Worm (Caenorhabditis elegans) whole organism, L3 larva: ENCODE measurements around the gene inx-2.

Experiments used
- ZK546.5 ChIP-seq: sonication (generic microtip); optimal IDR thresholded peaks from 2 replicates; lab custom pipeline; 2017; ENCODE audit warnings: missing biosample characterization, missing genetic modification characterization
- aly-2 ChIP-seq: fragments of 150-350 bp; optimal IDR thresholded peaks from 2 replicates; lab custom pipeline; 2014; ENCODE audit warnings: missing biosample characterization, missing genetic modification characterization
- ama-1 ChIP-seq: fragments of 150-350 bp; optimal IDR thresholded peaks from 2 replicates; lab custom pipeline; 2018
- ceh-28 ChIP-seq: fragments of 150-350 bp; optimal IDR thresholded peaks from 2 replicates; lab custom pipeline; 2014; ENCODE audit warnings: missing biosample characterization, missing genetic modification reagents, missing genetic modification characterization
- ceh-9 ChIP-seq: sonication (generic microtip); optimal IDR thresholded peaks from 2 replicates; lab custom pipeline; 2018; ENCODE audit warnings: missing biosample characterization, missing genetic modification characterization
- egl-27 ChIP-seq: sonication (generic microtip); optimal IDR thresholded peaks from 4 replicates; lab custom pipeline; 2017; ENCODE audit warnings: missing biosample characterization, missing genetic modification reagents, missing genetic modification characterization
- egl-5 ChIP-seq: fragments of 150-350 bp; optimal IDR thresholded peaks from 2 replicates; lab custom pipeline; 2017; ENCODE audit warnings: missing biosample characterization, missing genetic modification reagents, missing genetic modification characterization, inconsistent platforms
- elt-1 ChIP-seq: fragments of 150-350 bp; optimal IDR thresholded peaks from 2 replicates; lab custom pipeline; 2014; ENCODE audit warnings: missing biosample characterization, missing genetic modification characterization
- elt-2 ChIP-seq: sonication (generic microtip); optimal IDR thresholded peaks from 2 replicates; lab custom pipeline; 2016; ENCODE audit warnings: missing genetic modification reagents, mild to moderate bottlenecking, missing genetic modification characterization, missing compliant biosample characterization
- fkh-2 ChIP-seq: fragments of 150-350 bp; optimal IDR thresholded peaks from 2 replicates; lab custom pipeline; 2014; ENCODE audit warnings: missing biosample characterization, missing genetic modification reagents, missing genetic modification characterization
- fos-1 ChIP-seq: fragments of 150-350 bp; optimal IDR thresholded peaks from 2 replicates; lab custom pipeline; 2014; ENCODE audit warnings: missing biosample characterization, missing genetic modification characterization
- hmg-11 ChIP-seq: sonication (generic microtip); optimal IDR thresholded peaks from 2 replicates; lab custom pipeline; 2016; ENCODE audit warnings: missing genetic modification characterization, missing compliant biosample characterization
- jun-1 ChIP-seq: fragments of 150-350 bp; optimal IDR thresholded peaks from 2 replicates; lab custom pipeline; 2014; ENCODE audit warnings: missing biosample characterization, missing genetic modification reagents, missing genetic modification characterization
- lin-15B ChIP-seq: fragments of 150-350 bp; optimal IDR thresholded peaks from 2 replicates; lab custom pipeline; 2014; ENCODE audit warnings: missing biosample characterization, missing genetic modification characterization
- lin-39 ChIP-seq: fragments of 150-350 bp; optimal IDR thresholded peaks from 2 replicates; lab custom pipeline; 2018; ENCODE audit warnings: missing biosample characterization, missing genetic modification reagents, missing genetic modification characterization
- lsy-12 ChIP-seq: sonication (generic microtip); optimal IDR thresholded peaks from 2 replicates; lab custom pipeline; 2016; ENCODE audit warnings: mild to moderate bottlenecking, missing genetic modification characterization, missing compliant biosample characterization
- mml-1 ChIP-seq: fragments of 150-350 bp; sonication (generic microtip); optimal IDR thresholded peaks from 3 replicates; lab custom pipeline; 2014; ENCODE audit warnings: missing biosample characterization, missing genetic modification characterization
- nfya-1 ChIP-seq: sonication (generic microtip); optimal IDR thresholded peaks from 2 replicates; lab custom pipeline; 2017; ENCODE audit warnings: missing genetic modification characterization, mild to moderate bottlenecking, missing compliant biosample characterization, antibody characterized with exemption, moderate library complexity; ENCODE audit not compliant: insufficient read depth
- nhr-12 ChIP-seq: fragments of 150-350 bp; optimal IDR thresholded peaks from 2 replicates; lab custom pipeline; 2014; ENCODE audit warnings: missing biosample characterization, missing genetic modification characterization
- nhr-23 ChIP-seq: fragments of 150-350 bp; optimal IDR thresholded peaks from 2 replicates; lab custom pipeline; 2014; ENCODE audit warnings: missing biosample characterization, missing genetic modification reagents, missing genetic modification characterization
- nhr-25 ChIP-seq: sonication (generic microtip); optimal IDR thresholded peaks from 2 replicates; lab custom pipeline; 2017; ENCODE audit warnings: missing biosample characterization, missing genetic modification characterization
- nhr-28 ChIP-seq: fragments of 150-350 bp; optimal IDR thresholded peaks from 2 replicates; lab custom pipeline; 2014; ENCODE audit warnings: missing biosample characterization, missing genetic modification characterization
- nhr-43 ChIP-seq: sonication (generic microtip); optimal IDR thresholded peaks from 2 replicates; lab custom pipeline; 2016; ENCODE audit warnings: mild to moderate bottlenecking, missing genetic modification characterization, missing compliant biosample characterization; ENCODE audit not compliant: poor library complexity, severe bottlenecking
- nhr-76 ChIP-seq: fragments of 150-350 bp; sonication (generic microtip); optimal IDR thresholded peaks from 5 replicates; lab custom pipeline; 2014; ENCODE audit warnings: missing biosample characterization, missing genetic modification characterization
- nhr-77 ChIP-seq: fragments of 150-350 bp; optimal IDR thresholded peaks from 2 replicates; lab custom pipeline; 2014; ENCODE audit warnings: missing biosample characterization, missing genetic modification characterization
- pha-4 ChIP-seq: fragments of 150-350 bp; optimal IDR thresholded peaks from 2 replicates; lab custom pipeline; 2014; ENCODE audit warnings: missing biosample characterization, missing genetic modification reagents, missing genetic modification characterization
- pqm-1 ChIP-seq: fragments of 150-350 bp; optimal IDR thresholded peaks from 2 replicates; lab custom pipeline; 2017; ENCODE audit warnings: missing biosample characterization, missing genetic modification characterization, inconsistent platforms
- sea-2 ChIP-seq: fragments of 150-350 bp; sonication (generic microtip); optimal IDR thresholded peaks from 4 replicates; lab custom pipeline; 2014; ENCODE audit warnings: missing biosample characterization, missing genetic modification reagents, missing genetic modification characterization
- unc-39 ChIP-seq: sonication (generic microtip); optimal IDR thresholded peaks from 4 replicates; lab custom pipeline; 2017; ENCODE audit warnings: missing biosample characterization, missing genetic modification characterization
- zag-1 ChIP-seq: fragments of 150-350 bp; optimal IDR thresholded peaks from 2 replicates; lab custom pipeline; 2014; ENCODE audit warnings: missing biosample characterization, missing genetic modification characterization
- ztf-11 ChIP-seq: fragments of 150-350 bp; optimal IDR thresholded peaks from 2 replicates; lab custom pipeline; 2014; ENCODE audit warnings: missing biosample characterization, missing genetic modification characterization

Gene inx-2

ce11 chrX:11324240-11324639 is 27.7 kb upstream of the inx-2 start, which contains the start of gene asm-2:
asm-2 (minus strand) TSS chrX:11324251.
- TF ChIP-seq elt-2 (tag; lab: Kevin White, UChicago) (peak; percentile 91), pqm-1 (peak; percentile 89), hmg-11 (no peak), aly-2 (tag; lab: Kevin White, UChicago) (no peak)
- TF ChIP-seq, all 47 proteins: peak for 2

- no peak for TF ChIP-seq lin-39 (tag; lab: Kevin White, UChicago)
- TF ChIP-seq lsy-12 (tag; lab: Kevin White, UChicago) = no peak
- no peak for TF ChIP-seq nhr-12 (tag; lab: Kevin White, UChicago)
- no peak for TF ChIP-seq mml-1
- no peak for TF ChIP-seq aly-2 (tag; lab: Kevin White, UChicago)
- TF ChIP-seq nhr-76 (tag; lab: Kevin White, UChicago) = no peak
- peak; percentile 66 for TF ChIP-seq elt-2 (tag; lab: Kevin White, UChicago)
- TF ChIP-seq pqm-1 = peak; percentile 19
These were observed 26.7 kb upstream of the inx-2 start for ce11 chrX:11323225-11323624.

ce11 chrX:11317939-11318338 is 21.4 kb upstream of the inx-2 start, which contains the start of gene hizr-1:
hizr-1 (plus strand) TSS chrX:11318278.
- TF ChIP-seq ceh-28 (tag; lab: Kevin White, UChicago) (no peak), elt-2 (tag; lab: Kevin White, UChicago) (peak; percentile 69), pqm-1 (peak; percentile 44)

ce11 chrX:11316750-11317149 is 20.2 kb upstream of the inx-2 start, which contains the start of gene nlp-57:
nlp-57 (plus strand) TSS chrX:11317050.
- TF ChIP-seq nhr-25 (tag; lab: Kevin White, UChicago) (no peak), egl-5 (tag; lab: Kevin White, UChicago) (no peak)

- no peak for TF ChIP-seq fos-1
- TF ChIP-seq elt-1 = no peak
- no peak for TF ChIP-seq fkh-2
- no peak for TF ChIP-seq nhr-25 (tag; lab: Kevin White, UChicago)
- TF ChIP-seq aly-2 (tag; lab: Kevin White, UChicago) = no peak
- TF ChIP-seq, all 47 proteins: peak for 0
These were observed 18.9 kb upstream of the inx-2 start, which contains the start of gene F08G12.11 for ce11 chrX:11315392-11315791. F08G12.11 (minus strand) TSS chrX:11315572.

ce11 chrX:11310285-11310838 is 13.8 kb upstream of the inx-2 start, which contains the start of gene F08G12.5:
F08G12.5 (minus strand) TSS chrX:11310285.
- TF ChIP-seq lin-15B (tag; lab: Kevin White, UChicago) = no peak
- TF ChIP-seq nhr-77 = no peak
- TF ChIP-seq zag-1 (tag; lab: Kevin White, UChicago) = no peak
- TF ChIP-seq ZK546.5 (tag; lab: Kevin White, UChicago) = no peak
- TF ChIP-seq fkh-2 = no peak
- TF ChIP-seq nfya-1 (tag; lab: Kevin White, UChicago) = no peak
- TF ChIP-seq ztf-11 (tag; lab: Kevin White, UChicago) = no peak
- peak; percentile 10 for TF ChIP-seq pqm-1
- TF ChIP-seq nhr-76 (tag; lab: Kevin White, UChicago) = no peak
- peak; percentile 57 for TF ChIP-seq pha-4
- no peak for TF ChIP-seq fos-1
- TF ChIP-seq egl-5 (tag; lab: Kevin White, UChicago) = peak; percentile 0
- TF ChIP-seq mml-1 = no peak
- TF ChIP-seq nhr-12 (tag; lab: Kevin White, UChicago) = no peak
- TF ChIP-seq aly-2 (tag; lab: Kevin White, UChicago) = no peak
- no peak for TF ChIP-seq nhr-28 (tag; lab: Kevin White, UChicago)
- TF ChIP-seq nhr-43 (tag; lab: Kevin White, UChicago) = no peak

ce11 chrX:11307056-11307455 is 10.5 kb upstream of the inx-2 start, which contains the start of gene vhl-1:
vhl-1 (plus strand) TSS chrX:11307356.
- no peak for TF ChIP-seq mml-1
- TF ChIP-seq unc-39 (tag; lab: Kevin White, UChicago) = no peak
- no peak for TF ChIP-seq lsy-12 (tag; lab: Kevin White, UChicago)
- no peak for TF ChIP-seq jun-1
- TF ChIP-seq egl-27 (tag; lab: Kevin White, UChicago) = no peak
- TF ChIP-seq sea-2 (GFP tag; lab: Kevin White, UChicago) = no peak
- TF ChIP-seq ZK546.5 (tag; lab: Kevin White, UChicago) = no peak
- TF ChIP-seq nhr-76 (tag; lab: Kevin White, UChicago) = no peak
- TF ChIP-seq ceh-9 (tag; lab: Kevin White, UChicago) = no peak
- TF ChIP-seq nhr-23 (tag; lab: Kevin White, UChicago) = no peak
- no peak for TF ChIP-seq ama-1 (lab: Kevin White, UChicago)
